Worm (Caenorhabditis elegans) whole organism, young adult: ENCODE results near the gene Y45F10D.2.

Source experiments
- F33H1.4 ChIP-seq: fragments of 200-800 bp; sonication (Bioruptor generic); IDR thresholded peaks from 2 replicates; pipeline ENCODE4 v1.3.6; 2022; ENCODE audit warnings: missing genetic modification reagents, missing genetic modification characterization, missing compliant biosample characterization
- Y53G8AR.9 ChIP-seq: fragments of 200-800 bp; sonication (Bioruptor generic); conservative IDR thresholded peaks from 2 replicates; pipeline ENCODE4 v1.3.6; 2022; ENCODE audit warnings: missing genetic modification reagents, missing genetic modification characterization, missing compliant biosample characterization
- Y95B8A.8 ChIP-seq: fragments of 200-800 bp; sonication (Bioruptor generic); IDR thresholded peaks from 2 replicates; pipeline ENCODE4 v1.3.6; 2022; ENCODE audit warnings: missing genetic modification reagents, missing genetic modification characterization, missing compliant biosample characterization
- ama-1 ChIP-seq, 3 experiments: fragments of 150-350 bp in 1 of 3; sonication (generic microtip) in 2 of 3; optimal IDR thresholded peaks; 2 replicates each; lab custom pipeline; 2014 to 2018; ENCODE audit warnings: missing biosample characterization in 2 of 3, missing genetic modification characterization in 2 of 3, missing genetic modification reagents in 2 of 3
- bed-2 ChIP-seq: fragments of 200-800 bp; sonication (Bioruptor generic); IDR thresholded peaks from 2 replicates; pipeline ENCODE4 v1.3.6; 2022; ENCODE audit warnings: missing genetic modification reagents, missing genetic modification characterization, missing compliant biosample characterization
- ceh-40 ChIP-seq: fragments of 200-800 bp; sonication (Bioruptor generic); IDR thresholded peaks from 2 replicates; pipeline ENCODE4 v1.3.6; 2022; ENCODE audit warnings: missing genetic modification characterization, missing compliant biosample characterization
- dpl-1 ChIP-seq: fragments of 150-350 bp; optimal IDR thresholded peaks from 2 replicates; lab custom pipeline; 2014; ENCODE audit warnings: missing biosample characterization, missing genetic modification reagents, missing genetic modification characterization
- hlh-12 ChIP-seq: sonication (generic microtip); optimal IDR thresholded peaks from 2 replicates; lab custom pipeline; 2016; ENCODE audit warnings: missing genetic modification characterization, missing compliant biosample characterization
- mcd-1 ChIP-seq: fragments of 200-800 bp; sonication (Bioruptor generic); IDR thresholded peaks from 2 replicates; pipeline ENCODE4 v1.3.6; 2022; ENCODE audit warnings: missing genetic modification reagents, missing genetic modification characterization, missing compliant biosample characterization
- nhr-90 ChIP-seq: sonication (generic microtip); optimal IDR thresholded peaks from 2 replicates; lab custom pipeline; 2016; ENCODE audit warnings: missing genotype, mild to moderate bottlenecking, missing genetic modification characterization, missing compliant biosample characterization
- sdz-38 ChIP-seq: sonication (generic microtip); optimal IDR thresholded peaks from 2 replicates; lab custom pipeline; 2016; ENCODE audit warnings: missing genotype, missing genetic modification characterization, missing compliant biosample characterization
- snpc-4 ChIP-seq, 5 experiments: fragments of 150-350 bp in 1 of 5; sonication (generic microtip) in 4 of 5; optimal IDR thresholded peaks; 2 replicates each; lab custom pipeline; 2014 to 2018; ENCODE audit warnings: missing genetic modification characterization in 5 of 5, missing biosample characterization in 3 of 5, antibody characterized with exemption in 2 of 5, mild to moderate bottlenecking in 2 of 5, missing compliant biosample characterization in 2 of 5, missing genotype in 2 of 5, moderate library complexity in 2 of 5, missing genetic modification reagents in 1 of 5
- unc-62 ChIP-seq: fragments of 150-350 bp; optimal IDR thresholded peaks from 2 replicates; lab custom pipeline; 2014; ENCODE audit warnings: missing biosample characterization, missing genetic modification reagents, missing genetic modification characterization
- zfh-2 ChIP-seq: fragments of 200-800 bp; sonication (Bioruptor generic); conservative IDR thresholded peaks from 2 replicates; pipeline ENCODE4 v1.3.6; 2022; ENCODE audit warnings: missing genetic modification reagents, missing genetic modification characterization, missing compliant biosample characterization

DNA sequence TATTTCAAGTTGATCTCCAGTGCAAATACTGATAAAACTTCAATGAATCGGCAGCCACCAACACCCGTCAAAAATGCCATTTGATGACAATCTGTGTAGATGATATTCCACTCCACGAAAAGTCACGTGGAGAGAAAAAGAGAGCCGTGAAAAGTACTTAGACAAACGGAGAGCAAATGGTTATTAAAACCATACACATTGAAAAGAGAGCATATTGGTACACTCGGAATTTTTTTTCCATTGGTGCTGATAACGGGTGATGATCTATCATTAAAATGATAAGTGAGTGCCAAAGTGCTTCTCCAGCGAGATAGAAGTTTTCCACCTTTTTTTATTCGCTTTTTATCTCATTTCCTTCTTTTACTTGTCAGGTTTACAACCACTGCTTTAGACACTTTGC lies 49.3 kb downstream of the Y45F10D.2 start:
- no peak for TF ChIP-seq snpc-4 (GFP tag; optimal IDR thresholded peaks at IDR 0.05; lab: Kevin White, UChicago)
- peak in 2 of 4 experiments; percentile 16 to 18 for TF ChIP-seq snpc-4 (tag; optimal IDR thresholded peaks at IDR 0.05; lab: Kevin White, UChicago)
- no peak for TF ChIP-seq sdz-38 (tag; lab: Kevin White, UChicago)
- no peak for TF ChIP-seq dpl-1 (GFP tag; lab: Kevin White, UChicago)
- no peak for TF ChIP-seq ama-1 (optimal IDR thresholded peaks at IDR 0.05; lab: Kevin White, UChicago)
- TF ChIP-seq ama-1 (GFP tag; optimal IDR thresholded peaks at IDR 0.05; lab: Kevin White, UChicago): no peak
- TF ChIP-seq mcd-1: no peak
- TF ChIP-seq F33H1.4 (GFP tag; lab: Robert Waterston, UW): no peak
- TF ChIP-seq Y95B8A.8 (GFP tag; lab: Robert Waterston, UW): no peak
- TF ChIP-seq ceh-40 (GFP tag; lab: Robert Waterston, UW): no peak
- no peak for TF ChIP-seq unc-62 (GFP tag; lab: Kevin White, UChicago)
- TF ChIP-seq Y53G8AR.9: no peak
- no peak for TF ChIP-seq bed-2
- TF ChIP-seq hlh-12: no peak
- TF ChIP-seq zfh-2 (GFP tag; lab: Robert Waterston, UW): no peak
- peak; percentile 19 for TF ChIP-seq nhr-90
